Worm (Caenorhabditis elegans) whole organism, young adult: ENCODE results near the gene F20D6.2.

Experiments
- B0019.2 ChIP-seq: fragments of 200-800 bp; sonication (Bioruptor generic); conservative IDR thresholded peaks from 2 replicates; pipeline ENCODE4 v1.3.6; 2022; ENCODE audit warnings: missing genetic modification reagents, missing genetic modification characterization, missing compliant biosample characterization
- B0336.3 ChIP-seq: fragments of 200-800 bp; sonication (Bioruptor generic); IDR thresholded peaks from 2 replicates; pipeline ENCODE4 v1.3.6; 2022; ENCODE audit warnings: missing genetic modification characterization, missing compliant biosample characterization
- C06A6.2 ChIP-seq: fragments of 200-800 bp; sonication (Bioruptor generic); conservative IDR thresholded peaks from 2 replicates; pipeline ENCODE4 v1.3.6; 2022; ENCODE audit warnings: missing genetic modification characterization, missing compliant biosample characterization
- D2030.7 ChIP-seq: fragments of 200-800 bp; sonication (Bioruptor generic); IDR thresholded peaks from 2 replicates; pipeline ENCODE4 v1.3.6; 2022; ENCODE audit warnings: missing genetic modification reagents, missing genetic modification characterization, missing compliant biosample characterization
- F37B4.10 ChIP-seq: fragments of 200-800 bp; sonication (Bioruptor generic); IDR thresholded peaks from 2 replicates; pipeline ENCODE4 v1.3.6; 2022; ENCODE audit warnings: missing genetic modification characterization, missing compliant biosample characterization
- F52B5.7 ChIP-seq: sonication (generic microtip); optimal IDR thresholded peaks from 2 replicates; lab custom pipeline; 2016; ENCODE audit warnings: mild to moderate bottlenecking, missing genetic modification characterization, missing compliant biosample characterization
- K12H6.12 ChIP-seq: fragments of 200-800 bp; sonication (Bioruptor generic); optimal IDR thresholded peaks from 2 replicates; lab custom pipeline; 2018; ENCODE audit warnings: mild to moderate bottlenecking, missing genetic modification characterization, missing compliant biosample characterization
- Y53F4B.3 ChIP-seq: fragments of 200-800 bp; sonication (Bioruptor generic); IDR thresholded peaks from 2 replicates; pipeline ENCODE4 v1.3.6; 2022; ENCODE audit warnings: missing genetic modification reagents, missing genetic modification characterization, missing compliant biosample characterization
- Y56A3A.18 ChIP-seq: fragments of 200-800 bp; sonication (Bioruptor generic); IDR thresholded peaks from 2 replicates; pipeline ENCODE4 v1.3.6; 2022; ENCODE audit warnings: missing genetic modification reagents, missing genetic modification characterization, missing compliant biosample characterization
- Y79H2A.3 ChIP-seq: fragments of 200-800 bp; sonication (Bioruptor generic); conservative IDR thresholded peaks from 2 replicates; pipeline ENCODE4 v1.3.6; 2022; ENCODE audit warnings: missing genetic modification reagents, missing genetic modification characterization, missing compliant biosample characterization
- athp-1 ChIP-seq: sonication (generic microtip); optimal IDR thresholded peaks from 2 replicates; lab custom pipeline; 2017; ENCODE audit warnings: mild to moderate bottlenecking, missing genetic modification characterization, missing compliant biosample characterization
- attf-3 ChIP-seq: fragments of 200-800 bp; sonication (Bioruptor generic); conservative IDR thresholded peaks from 2 replicates; pipeline ENCODE4 v1.3.6; 2022; ENCODE audit warnings: missing genetic modification reagents, missing genetic modification characterization, missing compliant biosample characterization
- attf-6 ChIP-seq: fragments of 200-800 bp; sonication (Bioruptor generic); IDR thresholded peaks from 2 replicates; pipeline ENCODE4 v1.3.6; 2022; ENCODE audit warnings: missing genetic modification reagents, missing genetic modification characterization, missing compliant biosample characterization
- cebp-2 ChIP-seq: fragments of 200-800 bp; sonication (Bioruptor generic); IDR thresholded peaks from 2 replicates; pipeline ENCODE4 v1.3.6; 2022; ENCODE audit warnings: missing genetic modification characterization, missing compliant biosample characterization
- ceh-40 ChIP-seq: fragments of 200-800 bp; sonication (Bioruptor generic); IDR thresholded peaks from 2 replicates; pipeline ENCODE4 v1.3.6; 2022; ENCODE audit warnings: missing genetic modification characterization, missing compliant biosample characterization
- ceh-79 ChIP-seq: sonication (generic microtip); optimal IDR thresholded peaks from 2 replicates; lab custom pipeline; 2017; ENCODE audit warnings: mild to moderate bottlenecking, missing genetic modification characterization, missing compliant biosample characterization
- die-1 ChIP-seq: sonication (generic microtip); optimal IDR thresholded peaks from 2 replicates; lab custom pipeline; 2016; ENCODE audit warnings: missing genotype, mild to moderate bottlenecking, missing genetic modification characterization, missing compliant biosample characterization
- efl-1 ChIP-seq: fragments of 150-350 bp; optimal IDR thresholded peaks from 2 replicates; lab custom pipeline; 2014; ENCODE audit warnings: missing biosample characterization, missing genetic modification reagents, missing genetic modification characterization
- egl-18 ChIP-seq: fragments of 200-800 bp; sonication (Bioruptor generic); IDR thresholded peaks from 2 replicates; pipeline ENCODE4 v1.3.6; 2022; ENCODE audit warnings: missing genetic modification reagents, missing genetic modification characterization, missing compliant biosample characterization
- ekl-4 ChIP-seq: fragments of 200-800 bp; sonication (Bioruptor generic); IDR thresholded peaks from 2 replicates; pipeline ENCODE4 v1.3.6; 2022; ENCODE audit warnings: missing genetic modification reagents, missing genetic modification characterization, missing compliant biosample characterization
- him-1 ChIP-seq: sonication (generic microtip); optimal IDR thresholded peaks from 2 replicates; lab custom pipeline; 2016; ENCODE audit warnings: missing genotype, missing genetic modification reagents, missing genetic modification characterization, missing compliant biosample characterization
- hlh-12 ChIP-seq: sonication (generic microtip); optimal IDR thresholded peaks from 2 replicates; lab custom pipeline; 2016; ENCODE audit warnings: missing genetic modification characterization, missing compliant biosample characterization
- hrde-1 ChIP-seq: sonication (generic microtip); optimal IDR thresholded peaks from 2 replicates; lab custom pipeline; 2016; ENCODE audit warnings: missing genetic modification characterization, mild to moderate bottlenecking, missing compliant biosample characterization, moderate library complexity, missing genotype, missing genetic modification reagents, borderline replicate concordance
- hsf-1 ChIP-seq: fragments of 200-800 bp; sonication (Bioruptor generic); IDR thresholded peaks from 2 replicates; pipeline ENCODE4 v1.3.6; 2022; ENCODE audit warnings: missing genetic modification reagents, missing genetic modification characterization, missing compliant biosample characterization
- lag-1 ChIP-seq: fragments of 200-800 bp; sonication (Bioruptor generic); IDR thresholded peaks from 2 replicates; pipeline ENCODE4 v1.3.6; 2022; ENCODE audit warnings: missing genetic modification reagents, missing genetic modification characterization, missing compliant biosample characterization
- lin-26 ChIP-seq: fragments of 200-800 bp; sonication (Bioruptor generic); IDR thresholded peaks from 2 replicates; pipeline ENCODE4 v1.3.6; 2022; ENCODE audit warnings: missing genetic modification reagents, missing genetic modification characterization, missing compliant biosample characterization
- lsl-1 ChIP-seq: fragments of 200-800 bp; sonication (Bioruptor generic); optimal IDR thresholded peaks from 2 replicates; lab custom pipeline; 2018; ENCODE audit warnings: mild to moderate bottlenecking, missing genetic modification characterization, moderate library complexity, missing compliant biosample characterization
- madf-6 ChIP-seq: fragments of 200-800 bp; sonication (Bioruptor generic); IDR thresholded peaks from 2 replicates; pipeline ENCODE4 v1.3.6; 2022; ENCODE audit warnings: missing genetic modification reagents, missing genetic modification characterization, missing compliant biosample characterization
- mes-4 ChIP-seq: sonication (generic microtip); optimal IDR thresholded peaks from 2 replicates; lab custom pipeline; 2016; ENCODE audit warnings: missing genotype, missing genetic modification characterization, missing compliant biosample characterization
- mxl-1 ChIP-seq: sonication (generic microtip); optimal IDR thresholded peaks from 2 replicates; lab custom pipeline; 2016; ENCODE audit warnings: missing genetic modification characterization, missing compliant biosample characterization
- nfyb-1 ChIP-seq: fragments of 200-800 bp; sonication (Bioruptor generic); IDR thresholded peaks from 2 replicates; pipeline ENCODE4 v1.3.6; 2022; ENCODE audit warnings: missing genetic modification reagents, missing genetic modification characterization, missing compliant biosample characterization
- nhr-80 ChIP-seq: sonication (generic microtip); optimal IDR thresholded peaks from 2 replicates; lab custom pipeline; 2016; ENCODE audit warnings: missing genetic modification characterization, missing compliant biosample characterization
- rcor-1 ChIP-seq: fragments of 200-800 bp; sonication (Bioruptor generic); IDR thresholded peaks from 2 replicates; pipeline ENCODE4 v1.3.6; 2022; ENCODE audit warnings: missing genetic modification reagents, missing genetic modification characterization, missing compliant biosample characterization
- rpc-1 ChIP-seq, 2 experiments: fragments of 150-350 bp in 1 of 2; sonication (generic microtip) in 1 of 2; optimal IDR thresholded peaks; 2 replicates each; lab custom pipeline; 2014 to 2018; ENCODE audit warnings: missing biosample characterization in 1 of 2, missing genetic modification characterization in 1 of 2, missing genetic modification reagents in 1 of 2, missing genotype in 1 of 2
- snpc-1.3 ChIP-seq: sonication (generic microtip); optimal IDR thresholded peaks from 2 replicates; lab custom pipeline; 2017; ENCODE audit warnings: missing genetic modification characterization, mild to moderate bottlenecking, missing compliant biosample characterization, antibody characterized with exemption, moderate library complexity, missing genotype, missing genetic modification reagents; ENCODE audit not compliant: insufficient read depth
- snpc-4 ChIP-seq, 5 experiments: fragments of 150-350 bp in 1 of 5; sonication (generic microtip) in 4 of 5; optimal IDR thresholded peaks; 2 replicates each; lab custom pipeline; 2014 to 2018; ENCODE audit warnings: missing genetic modification characterization in 5 of 5, missing biosample characterization in 3 of 5, antibody characterized with exemption in 2 of 5, mild to moderate bottlenecking in 2 of 5, missing compliant biosample characterization in 2 of 5, missing genotype in 2 of 5, moderate library complexity in 2 of 5, missing genetic modification reagents in 1 of 5
- unc-130 ChIP-seq: sonication (generic microtip); optimal IDR thresholded peaks from 2 replicates; lab custom pipeline; 2016; ENCODE audit warnings: missing genetic modification reagents, missing genetic modification characterization, missing compliant biosample characterization
- unc-62 ChIP-seq: fragments of 150-350 bp; optimal IDR thresholded peaks from 2 replicates; lab custom pipeline; 2014; ENCODE audit warnings: missing biosample characterization, missing genetic modification reagents, missing genetic modification characterization
- xnd-1 ChIP-seq: sonication (generic microtip); optimal IDR thresholded peaks from 2 replicates; lab custom pipeline; 2016; ENCODE audit warnings: missing genotype, missing genetic modification reagents, missing genetic modification characterization, missing compliant biosample characterization
- ztf-25 ChIP-seq: fragments of 200-800 bp; sonication (Bioruptor generic); IDR thresholded peaks from 2 replicates; pipeline ENCODE4 v1.3.6; 2022; ENCODE audit warnings: missing genetic modification reagents, missing genetic modification characterization, missing compliant biosample characterization

F20D6.2 gene

ce11 chrV:8217661-8218265 is 31.9 kb downstream of the F20D6.2 start, which contains the start of gene K07C11.8 (continued):
- TF ChIP-seq lag-1 (GFP tag; lab: Robert Waterston, UW), result no peak
- no peak for TF ChIP-seq rpc-1 (optimal IDR thresholded peaks at IDR 0.05; lab: Kevin White, UChicago)
- TF ChIP-seq rpc-1 (tag; optimal IDR thresholded peaks at IDR 0.05; lab: Kevin White, UChicago), result no peak
- no peak for TF ChIP-seq mxl-1 (tag; lab: Kevin White, UChicago)
- no peak for TF ChIP-seq F52B5.7 (tag; lab: Kevin White, UChicago)
- peak; percentile 92 for TF ChIP-seq nhr-80
- no peak for TF ChIP-seq die-1 (tag; lab: Kevin White, UChicago)

ce11 chrV:8219550-8219949 is 33.7 kb downstream of the F20D6.2 start:
- TF ChIP-seq egl-18 (GFP tag; lab: Robert Waterston, UW) (no peak), B0019.2 (GFP tag; lab: Robert Waterston, UW) (no peak), C06A6.2 (GFP tag; lab: Robert Waterston, UW) (no peak), ceh-40 (no peak), him-1 (no peak), mxl-1 (tag; lab: Kevin White, UChicago) (no peak), mes-4 (tag; lab: Kevin White, UChicago) (no peak), Y79H2A.3 (GFP tag; lab: Robert Waterston, UW) (no peak), hlh-12 (no peak)

ce11 chrV:8221083-8221538 is 35.3 kb downstream of the F20D6.2 start, which contains the start of the genes cogc-6 and air-1:
cogc-6 (minus strand) TSS chrV:8221316.
air-1 (plus strand) TSS chrV:8221488.
- TF ChIP-seq attf-3 (GFP tag; lab: Robert Waterston, UW), result peak; percentile 94
- peak; percentile 36 for TF ChIP-seq efl-1 (GFP tag; lab: Kevin White, UChicago)
- TF ChIP-seq Y53F4B.3, result no peak
- TF ChIP-seq snpc-1.3, result no peak
- TF ChIP-seq snpc-4 (GFP tag; optimal IDR thresholded peaks at IDR 0.05; lab: Kevin White, UChicago), result peak; percentile 11
- peak in 1 of 4 experiments; percentile 30 for TF ChIP-seq snpc-4 (tag; optimal IDR thresholded peaks at IDR 0.05; lab: Kevin White, UChicago)

- TF ChIP-seq ceh-79 (tag; lab: Kevin White, UChicago) (peak; percentile 28), madf-6 (GFP tag; lab: Robert Waterston, UW) (peak; percentile 36; the same call in 1 of the 2 replicates), rcor-1 (GFP tag; lab: Robert Waterston, UW) (no peak), attf-6 (GFP tag; lab: Robert Waterston, UW) (peak; percentile 62; the same call in 1 of the 2 replicates), cebp-2 (GFP tag; lab: Robert Waterston, UW) (0 out of 2 replicates have a peak, but pooled peaks have one; percentile 57), unc-62 (no peak), D2030.7 (GFP tag; lab: Robert Waterston, UW) (peak; percentile 28; the same call in 1 of the 2 replicates), xnd-1 (tag; lab: Kevin White, UChicago) (no peak), lin-26 (GFP tag; lab: Robert Waterston, UW) (peak; percentile 64; the same call in 1 of the 2 replicates), hrde-1 (tag; lab: Kevin White, UChicago) (peak; percentile 80), Y53F4B.3 (no peak), K12H6.12 (no peak), nfyb-1 (GFP tag; lab: Robert Waterston, UW) (0 out of 2 replicates have a peak, but pooled peaks have one; percentile 53), B0336.3 (GFP tag; lab: Robert Waterston, UW) (peak; percentile 75), ztf-25 (GFP tag; lab: Robert Waterston, UW) (0 out of 2 replicates have a peak, but pooled peaks have one; percentile 63), lsl-1 (GFP tag; lab: Kevin White, UChicago) (peak; percentile 10), F37B4.10 (GFP tag; lab: Robert Waterston, UW) (0 out of 2 replicates have a peak, but pooled peaks have one; percentile 19), ekl-4 (0 out of 2 replicates have a peak, but pooled peaks have one; percentile 33), snpc-4 (GFP tag; optimal IDR thresholded peaks at IDR 0.05; lab: Kevin White, UChicago) (no peak), snpc-4 (tag; optimal IDR thresholded peaks at IDR 0.05; lab: Kevin White, UChicago) (peak in 1 of 4 experiments; percentile 15), unc-130 (peak; percentile 17), hsf-1 (GFP tag; lab: Robert Waterston, UW) (peak; percentile 72; the same call in 1 of the 2 replicates), him-1 (peak; percentile 36), Y56A3A.18 (GFP tag; lab: Robert Waterston, UW) (no peak), athp-1 (tag; lab: Kevin White, UChicago) (peak; percentile 43)
- TF ChIP-seq, all 124 proteins: peak for 18
Observed at ce11 chrV:8223417-8223816, 37.6 kb downstream of the F20D6.2 start.
